Worm (Caenorhabditis elegans) whole organism, late embryonic: ENCODE results near the gene rps-28.
A peak's percentile ranks its signal among the peaks of the same experiment; 100 is the strongest.

Source experiments
- C08G9.2 ChIP-seq: sonication (generic microtip); optimal IDR thresholded peaks from 2 replicates; lab custom pipeline; 2016; ENCODE audit warnings: mild to moderate bottlenecking, missing genetic modification characterization, moderate library complexity, missing compliant biosample characterization
- C38D4.7 ChIP-seq: fragments of 200-800 bp; sonication (Bioruptor generic); optimal IDR thresholded peaks from 2 replicates; lab custom pipeline; 2018; ENCODE audit warnings: mild to moderate bottlenecking, missing genetic modification characterization, moderate library complexity, missing compliant biosample characterization
- K02D7.2 ChIP-seq: sonication (generic microtip); optimal IDR thresholded peaks from 2 replicates; lab custom pipeline; 2017; ENCODE audit warnings: mild to moderate bottlenecking, missing genetic modification characterization, missing compliant biosample characterization
- ceh-14 ChIP-seq: sonication (generic microtip); optimal IDR thresholded peaks from 2 replicates; lab custom pipeline; 2016; ENCODE audit warnings: missing genotype, missing genetic modification characterization, missing compliant biosample characterization
- ceh-18 ChIP-seq: sonication (generic microtip); optimal IDR thresholded peaks from 2 replicates; lab custom pipeline; 2016; ENCODE audit warnings: missing genetic modification characterization, missing compliant biosample characterization
- ceh-2 ChIP-seq: sonication (generic microtip); optimal IDR thresholded peaks from 2 replicates; lab custom pipeline; 2016; ENCODE audit warnings: missing genotype, missing genetic modification characterization, missing compliant biosample characterization
- ceh-31 ChIP-seq: sonication (generic microtip); optimal IDR thresholded peaks from 2 replicates; lab custom pipeline; 2016; ENCODE audit warnings: missing genetic modification characterization, missing compliant biosample characterization
- ceh-9 ChIP-seq: sonication (generic microtip); optimal IDR thresholded peaks from 2 replicates; lab custom pipeline; 2016; ENCODE audit warnings: mild to moderate bottlenecking, missing genetic modification characterization, inconsistent platforms, missing compliant biosample characterization
- che-1 ChIP-seq: sonication (generic microtip); optimal IDR thresholded peaks from 2 replicates; lab custom pipeline; 2016; ENCODE audit warnings: mild to moderate bottlenecking, missing genetic modification characterization, missing compliant biosample characterization
- elt-2 ChIP-seq: sonication (generic microtip); optimal IDR thresholded peaks from 2 replicates; lab custom pipeline; 2016; ENCODE audit warnings: missing genetic modification reagents, missing genetic modification characterization, missing compliant biosample characterization
- eyg-1 ChIP-seq: sonication (generic microtip); optimal IDR thresholded peaks from 2 replicates; lab custom pipeline; 2016; ENCODE audit warnings: missing genotype, missing genetic modification characterization, missing compliant biosample characterization
- fkh-6 ChIP-seq: sonication (generic microtip); optimal IDR thresholded peaks from 2 replicates; lab custom pipeline; 2016; ENCODE audit warnings: missing genetic modification characterization, missing compliant biosample characterization
- gmeb-2 ChIP-seq: sonication (generic microtip); optimal IDR thresholded peaks from 2 replicates; lab custom pipeline; 2016; ENCODE audit warnings: missing genetic modification characterization, inconsistent platforms, missing compliant biosample characterization
- hlh-13 ChIP-seq: fragments of 200-800 bp; sonication (Bioruptor generic); optimal IDR thresholded peaks from 2 replicates; lab custom pipeline; 2018; ENCODE audit warnings: mild to moderate bottlenecking, missing genetic modification characterization, missing compliant biosample characterization
- npax-4 ChIP-seq: sonication (generic microtip); optimal IDR thresholded peaks from 2 replicates; lab custom pipeline; 2016; ENCODE audit warnings: missing genetic modification characterization, missing compliant biosample characterization
- pqm-1 ChIP-seq: sonication (generic microtip); optimal IDR thresholded peaks from 2 replicates; lab custom pipeline; 2016; ENCODE audit warnings: missing genetic modification characterization, missing compliant biosample characterization
- pros-1 ChIP-seq: fragments of 150-350 bp; optimal IDR thresholded peaks from 2 replicates; lab custom pipeline; 2014; ENCODE audit warnings: missing biosample characterization, missing genetic modification reagents, missing genetic modification characterization
- ref-2 ChIP-seq: sonication (generic microtip); optimal IDR thresholded peaks from 2 replicates; lab custom pipeline; 2016; ENCODE audit warnings: missing genetic modification characterization, missing compliant biosample characterization
- sox-2 ChIP-seq: fragments of 200-800 bp; sonication (Bioruptor generic); IDR thresholded peaks from 2 replicates; pipeline ENCODE4 v1.3.6; 2022; ENCODE audit warnings: missing genetic modification reagents, missing genetic modification characterization, missing compliant biosample characterization
- tbx-2 ChIP-seq: sonication (generic microtip); optimal IDR thresholded peaks from 2 replicates; lab custom pipeline; 2016; ENCODE audit warnings: missing genetic modification characterization, missing compliant biosample characterization
- unc-3 ChIP-seq, 2 experiments: fragments of 200-800 bp in 1 of 2; sonication (Bioruptor generic) in 1 of 2; sonication (generic microtip) in 1 of 2; conservative IDR thresholded peaks in 1 of 2; optimal IDR thresholded peaks in 1 of 2; 2 replicates each; pipeline versions ENCODE4 v1.3.6 to Lab custom; 2016 to 2022; ENCODE audit warnings: missing compliant biosample characterization in 2 of 2, missing genetic modification characterization in 2 of 2, missing genetic modification reagents in 1 of 2

rps-28 gene

DNA sequence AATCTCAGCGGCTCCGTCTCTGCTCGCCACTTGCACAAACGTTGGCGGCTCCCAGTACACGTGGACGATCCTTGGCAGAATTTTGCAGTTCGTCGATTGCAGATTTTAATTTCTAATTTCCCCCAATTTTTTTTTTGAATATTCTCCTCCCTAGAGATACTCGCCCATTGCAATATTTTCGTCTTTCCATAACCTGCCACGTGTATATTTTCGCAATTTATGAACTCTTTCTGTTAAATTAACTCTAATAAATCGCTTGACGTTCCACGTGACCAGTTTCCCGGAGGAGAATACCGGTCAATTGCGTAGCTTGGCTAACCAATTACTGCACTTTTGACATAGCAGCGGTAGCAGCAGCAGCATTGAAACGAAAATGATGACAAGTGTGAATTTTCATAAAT is 48.9 kb downstream of the rps-28 start:
- TF ChIP-seq gmeb-2 (no peak), C08G9.2 (no peak), pros-1 (no peak), ceh-31 (tag; lab: Kevin White, UChicago) (peak; percentile 19)
- TF ChIP-seq, all 69 proteins: peak for 1

ce11 chrIV:1709002-1709401 is 49.5 kb downstream of the rps-28 start:
- TF ChIP-seq npax-4 (tag; lab: Kevin White, UChicago): no peak
- TF ChIP-seq hlh-13 (GFP tag; lab: Kevin White, UChicago): no peak
- no peak for TF ChIP-seq che-1 (tag; lab: Kevin White, UChicago)
- no peak for TF ChIP-seq ceh-2 (tag; lab: Kevin White, UChicago)
- TF ChIP-seq K02D7.2 (tag; lab: Kevin White, UChicago): no peak
- TF ChIP-seq ref-2 (tag; lab: Kevin White, UChicago): no peak
- TF ChIP-seq tbx-2 (tag; lab: Kevin White, UChicago): no peak
- no peak for TF ChIP-seq ceh-9
- no peak for TF ChIP-seq ceh-18 (tag; lab: Kevin White, UChicago)
- TF ChIP-seq ceh-14 (tag; lab: Kevin White, UChicago): no peak
- no peak for TF ChIP-seq elt-2
- TF ChIP-seq pqm-1 (tag; lab: Kevin White, UChicago): no peak
- no peak for TF ChIP-seq sox-2 (GFP tag; lab: Robert Waterston, UW)
- no peak for TF ChIP-seq unc-3 (GFP tag; conservative IDR thresholded peaks at IDR 0.05; lab: Robert Waterston, UW)
- no peak for TF ChIP-seq unc-3 (tag; optimal IDR thresholded peaks at IDR 0.05; lab: Kevin White, UChicago)
- TF ChIP-seq C38D4.7: no peak
- no peak for TF ChIP-seq fkh-6
- TF ChIP-seq eyg-1 (tag; lab: Kevin White, UChicago): no peak
